Worm (Caenorhabditis elegans) whole organism, L4 larva: Measurements from ENCODE around the gene cnnm-1.

ENCODE experiments used
- F37D6.2 ChIP-seq: sonication (generic microtip); optimal IDR thresholded peaks from 2 replicates; lab custom pipeline; 2016; ENCODE audit warnings: mild to moderate bottlenecking, missing genetic modification characterization, missing compliant biosample characterization
- T26A8.4 ChIP-seq: fragments of 200-800 bp; sonication (Bioruptor generic); IDR thresholded peaks from 2 replicates; pipeline ENCODE4 v1.3.6; 2022; ENCODE audit warnings: missing genetic modification characterization, missing compliant biosample characterization
- Y105C5A.15 ChIP-seq: fragments of 200-800 bp; sonication (Bioruptor generic); IDR thresholded peaks from 2 replicates; pipeline ENCODE4 v1.3.6; 2022; ENCODE audit warnings: missing genetic modification characterization, missing compliant biosample characterization
- Y48G9A.11 ChIP-seq: fragments of 200-800 bp; sonication (Bioruptor generic); IDR thresholded peaks from 2 replicates; pipeline ENCODE4 v1.3.6; 2022; ENCODE audit warnings: missing genetic modification reagents, missing genetic modification characterization, missing compliant biosample characterization
- Y5F2A.4 ChIP-seq: fragments of 200-800 bp; sonication (Bioruptor generic); optimal IDR thresholded peaks from 2 replicates; lab custom pipeline; 2018; ENCODE audit warnings: mild to moderate bottlenecking, missing genetic modification characterization, missing compliant biosample characterization
- Y75B8A.6 ChIP-seq: fragments of 200-800 bp; sonication (Bioruptor generic); IDR thresholded peaks from 2 replicates; pipeline ENCODE4 v1.3.6; 2022; ENCODE audit warnings: missing genetic modification reagents, missing genetic modification characterization, missing compliant biosample characterization
- ZK546.5 ChIP-seq, 2 experiments: sonication (generic microtip); optimal IDR thresholded peaks; 2 replicates each; lab custom pipeline; 2017; ENCODE audit warnings: missing biosample characterization in 2 of 2, missing genetic modification characterization in 2 of 2
- aha-1 ChIP-seq: fragments of 150-350 bp; peaks from one replicate; lab custom pipeline; 2014; ENCODE audit warnings: missing biosample characterization, missing genetic modification characterization
- attf-4 ChIP-seq: sonication (generic microtip); optimal IDR thresholded peaks from 3 replicates; lab custom pipeline; 2017; ENCODE audit warnings: missing biosample characterization, missing genetic modification characterization
- ceh-20 ChIP-seq: fragments of 200-800 bp; sonication (Bioruptor generic); IDR thresholded peaks from 2 replicates; pipeline ENCODE4 v1.3.6; 2022; ENCODE audit warnings: missing genetic modification reagents, missing genetic modification characterization, missing compliant biosample characterization
- ceh-28 ChIP-seq: fragments of 150-350 bp; optimal IDR thresholded peaks from 2 replicates; lab custom pipeline; 2014; ENCODE audit warnings: missing biosample characterization, missing genetic modification reagents, missing genetic modification characterization
- ceh-44 ChIP-seq: fragments of 200-800 bp; sonication (Bioruptor generic); IDR thresholded peaks from 2 replicates; pipeline ENCODE4 v1.3.6; 2022; ENCODE audit warnings: missing genetic modification reagents, missing genetic modification characterization, missing compliant biosample characterization
- ceh-62 ChIP-seq: sonication (generic microtip); optimal IDR thresholded peaks from 2 replicates; lab custom pipeline; 2017; ENCODE audit warnings: missing biosample characterization, missing genetic modification characterization
- ceh-82 ChIP-seq: sonication (generic microtip); optimal IDR thresholded peaks from 2 replicates; lab custom pipeline; 2017; ENCODE audit warnings: missing biosample characterization, missing genetic modification characterization
- daf-8 ChIP-seq: fragments of 200-800 bp; sonication (Bioruptor generic); IDR thresholded peaks from 2 replicates; pipeline ENCODE4 v1.3.6; 2022; ENCODE audit warnings: missing genetic modification characterization, missing compliant biosample characterization
- dmd-6 ChIP-seq: fragments of 200-800 bp; sonication (Bioruptor generic); IDR thresholded peaks from 2 replicates; pipeline ENCODE4 v1.3.6; 2022; ENCODE audit warnings: missing genetic modification reagents, missing genetic modification characterization, missing compliant biosample characterization
- dmd-8 ChIP-seq: fragments of 200-800 bp; sonication (Bioruptor generic); IDR thresholded peaks from 2 replicates; pipeline ENCODE4 v1.3.6; 2022; ENCODE audit warnings: missing genetic modification characterization, missing compliant biosample characterization
- dmd-9 ChIP-seq: fragments of 200-800 bp; sonication (Bioruptor generic); IDR thresholded peaks from 2 replicates; pipeline ENCODE4 v1.3.6; 2022; ENCODE audit warnings: missing genetic modification reagents, missing genetic modification characterization, missing compliant biosample characterization
- dve-1 ChIP-seq: sonication (generic microtip); optimal IDR thresholded peaks from 2 replicates; lab custom pipeline; 2017; ENCODE audit warnings: antibody characterized with exemption, mild to moderate bottlenecking, missing genetic modification characterization, missing compliant biosample characterization; ENCODE audit not compliant: insufficient read depth
- fos-1 ChIP-seq: fragments of 150-350 bp; optimal IDR thresholded peaks from 2 replicates; lab custom pipeline; 2014; ENCODE audit warnings: missing biosample characterization, missing genetic modification characterization
- hif-1 ChIP-seq, 2 experiments: sonication (generic microtip); optimal IDR thresholded peaks; 2 replicates each; lab custom pipeline; 2016 to 2017; ENCODE audit warnings: missing compliant biosample characterization in 2 of 2, missing genetic modification characterization in 2 of 2, missing genetic modification reagents in 2 of 2, missing genotype in 2 of 2, mild to moderate bottlenecking in 1 of 2
- hlh-11 ChIP-seq: fragments of 200-800 bp; sonication (Bioruptor generic); optimal IDR thresholded peaks from 2 replicates; lab custom pipeline; 2018; ENCODE audit warnings: mild to moderate bottlenecking, missing genetic modification characterization, missing compliant biosample characterization
- lin-1 ChIP-seq: fragments of 200-800 bp; sonication (Bioruptor generic); IDR thresholded peaks from 2 replicates; pipeline ENCODE4 v1.3.6; 2022; ENCODE audit warnings: missing genetic modification reagents, missing genetic modification characterization, missing compliant biosample characterization
- lin-38 ChIP-seq: fragments of 200-800 bp; sonication (Bioruptor generic); IDR thresholded peaks from 2 replicates; pipeline ENCODE4 v1.3.6; 2022; ENCODE audit warnings: missing genetic modification reagents, missing genetic modification characterization, missing compliant biosample characterization
- lin-39 ChIP-seq: fragments of 150-350 bp; optimal IDR thresholded peaks from 2 replicates; lab custom pipeline; 2014; ENCODE audit warnings: missing biosample characterization, missing genetic modification reagents, missing genetic modification characterization
- lsy-2 ChIP-seq, 2 experiments: fragments of 150-350 bp in 1 of 2; sonication (generic microtip) in 1 of 2; optimal IDR thresholded peaks; 2 replicates each; lab custom pipeline; 2014 to 2017; ENCODE audit warnings: missing biosample characterization in 2 of 2, missing genetic modification characterization in 2 of 2
- madf-5 ChIP-seq, 2 experiments: fragments of 200-800 bp; sonication (Bioruptor generic); IDR thresholded peaks; 2 replicates each; pipeline ENCODE4 v1.3.6; 2022; ENCODE audit warnings: missing compliant biosample characterization in 2 of 2, missing genetic modification characterization in 2 of 2
- madf-9 ChIP-seq: fragments of 200-800 bp; sonication (Bioruptor generic); conservative IDR thresholded peaks from 2 replicates; pipeline ENCODE4 v1.3.6; 2022; ENCODE audit warnings: missing genetic modification reagents, missing genetic modification characterization, missing compliant biosample characterization
- mdl-1 ChIP-seq, 2 experiments: fragments of 150-350 bp in 1 of 2; sonication (generic microtip) in 1 of 2; optimal IDR thresholded peaks; 2 replicates each; lab custom pipeline; 2014 to 2017; ENCODE audit warnings: missing biosample characterization in 2 of 2, missing genetic modification characterization in 2 of 2
- mdt-29 ChIP-seq: fragments of 200-800 bp; sonication (Bioruptor generic); IDR thresholded peaks from 2 replicates; pipeline ENCODE4 v1.3.6; 2022; ENCODE audit warnings: missing genetic modification reagents, missing genetic modification characterization, missing compliant biosample characterization
- mep-1 ChIP-seq: fragments of 150-350 bp; sonication (generic microtip); optimal IDR thresholded peaks from 3 replicates; lab custom pipeline; 2014; ENCODE audit warnings: missing biosample characterization, missing genetic modification characterization
- mes-2 ChIP-seq: sonication (generic microtip); optimal IDR thresholded peaks from 2 replicates; lab custom pipeline; 2016; ENCODE audit warnings: missing genotype, mild to moderate bottlenecking, missing genetic modification characterization, missing compliant biosample characterization; ENCODE audit not compliant: poor library complexity, severe bottlenecking
- mxl-2 ChIP-seq: fragments of 200-800 bp; sonication (Bioruptor generic); conservative IDR thresholded peaks from 2 replicates; pipeline ENCODE4 v1.3.6; 2022; ENCODE audit warnings: missing genetic modification reagents, missing genetic modification characterization, missing compliant biosample characterization
- nhr-10 ChIP-seq: fragments of 150-350 bp; optimal IDR thresholded peaks from 2 replicates; lab custom pipeline; 2014; ENCODE audit warnings: missing biosample characterization, missing genetic modification characterization
- nhr-102 ChIP-seq: sonication (generic microtip); optimal IDR thresholded peaks from 2 replicates; lab custom pipeline; 2016; ENCODE audit warnings: mild to moderate bottlenecking, missing genetic modification characterization, moderate library complexity, missing compliant biosample characterization
- nhr-11 ChIP-seq: fragments of 150-350 bp; optimal IDR thresholded peaks from 2 replicates; lab custom pipeline; 2014; ENCODE audit warnings: missing biosample characterization, missing genetic modification characterization
- nhr-237 ChIP-seq: sonication (generic microtip); optimal IDR thresholded peaks from 2 replicates; lab custom pipeline; 2017; ENCODE audit warnings: missing biosample characterization, missing genetic modification characterization
- nhr-28 ChIP-seq: fragments of 150-350 bp; optimal IDR thresholded peaks from 2 replicates; lab custom pipeline; 2014; ENCODE audit warnings: missing biosample characterization, missing genetic modification characterization
- nhr-48 ChIP-seq: sonication (generic microtip); optimal IDR thresholded peaks from 2 replicates; lab custom pipeline; 2016; ENCODE audit warnings: mild to moderate bottlenecking, missing genetic modification characterization, missing compliant biosample characterization
- nhr-77 ChIP-seq: fragments of 150-350 bp; optimal IDR thresholded peaks from 2 replicates; lab custom pipeline; 2014; ENCODE audit warnings: missing biosample characterization, missing genetic modification characterization
- php-3 ChIP-seq: fragments of 200-800 bp; sonication (Bioruptor generic); IDR thresholded peaks from 2 replicates; pipeline ENCODE4 v1.3.6; 2022; ENCODE audit warnings: missing genetic modification reagents, missing genetic modification characterization, missing compliant biosample characterization
- pqm-1 ChIP-seq: sonication (generic microtip); optimal IDR thresholded peaks from 2 replicates; lab custom pipeline; 2017; ENCODE audit warnings: missing biosample characterization, missing genetic modification characterization
- saeg-2 ChIP-seq: fragments of 200-800 bp; sonication (Bioruptor generic); IDR thresholded peaks from 2 replicates; pipeline ENCODE4 v1.3.6; 2022; ENCODE audit warnings: missing genetic modification reagents, missing genetic modification characterization, missing compliant biosample characterization
- set-16 ChIP-seq: fragments of 200-800 bp; sonication (Bioruptor generic); IDR thresholded peaks from 2 replicates; pipeline ENCODE4 v1.3.6; 2022; ENCODE audit warnings: missing genetic modification reagents, missing genetic modification characterization, missing compliant biosample characterization
- snpc-1.2 ChIP-seq: fragments of 200-800 bp; sonication (Bioruptor generic); IDR thresholded peaks from 2 replicates; pipeline ENCODE4 v1.3.6; 2022; ENCODE audit warnings: missing genetic modification reagents, missing genetic modification characterization, missing compliant biosample characterization
- snpc-4 ChIP-seq: fragments of 150-350 bp; optimal IDR thresholded peaks from 2 replicates; lab custom pipeline; 2014; ENCODE audit warnings: missing biosample characterization, missing genetic modification characterization
- spr-1 ChIP-seq: sonication (generic microtip); optimal IDR thresholded peaks from 2 replicates; lab custom pipeline; 2016; ENCODE audit warnings: mild to moderate bottlenecking, missing genetic modification characterization, missing compliant biosample characterization
- spr-3 ChIP-seq: fragments of 200-800 bp; sonication (Bioruptor generic); optimal IDR thresholded peaks from 2 replicates; lab custom pipeline; 2018; ENCODE audit warnings: mild to moderate bottlenecking, missing genetic modification characterization, missing compliant biosample characterization
- vab-7 ChIP-seq: fragments of 200-800 bp; sonication (Bioruptor generic); IDR thresholded peaks from 2 replicates; pipeline ENCODE4 v1.3.6; 2022; ENCODE audit warnings: missing genetic modification reagents, missing genetic modification characterization, missing compliant biosample characterization
- zag-1 ChIP-seq: fragments of 150-350 bp; optimal IDR thresholded peaks from 2 replicates; lab custom pipeline; 2014; ENCODE audit warnings: missing biosample characterization, missing genetic modification characterization
- zfp-2 ChIP-seq: sonication (generic microtip); optimal IDR thresholded peaks from 2 replicates; lab custom pipeline; 2016; ENCODE audit warnings: mild to moderate bottlenecking, missing genetic modification characterization, missing compliant biosample characterization
- zip-11 ChIP-seq: fragments of 200-800 bp; sonication (Bioruptor generic); IDR thresholded peaks from 2 replicates; pipeline ENCODE4 v1.3.6; 2022; ENCODE audit warnings: missing genetic modification characterization, missing compliant biosample characterization
- ztf-7 ChIP-seq: fragments of 150-350 bp; optimal IDR thresholded peaks from 2 replicates; lab custom pipeline; 2014; ENCODE audit warnings: missing biosample characterization, missing genetic modification characterization

Gene cnnm-1

ce11 chrIV:17245200-17245599 lies 38.6 kb upstream of the cnnm-1 start, which contains the start of gene ZK550.2 (continued):
- no peak for TF ChIP-seq attf-4
- TF ChIP-seq T26A8.4 (GFP tag; lab: Robert Waterston, UW), result no peak
- no peak for TF ChIP-seq dmd-8 (GFP tag; lab: Robert Waterston, UW)
- no peak for TF ChIP-seq Y75B8A.6 (GFP tag; lab: Robert Waterston, UW)
- TF ChIP-seq ceh-20, result no peak
- TF ChIP-seq pqm-1 (tag; lab: Kevin White, UChicago), result peak; percentile 100
- TF ChIP-seq ceh-28 (tag; lab: Kevin White, UChicago), result no peak
- TF ChIP-seq mxl-2 (GFP tag; lab: Robert Waterston, UW), result no peak
- TF ChIP-seq zag-1 (tag; lab: Kevin White, UChicago), result no peak
- TF ChIP-seq snpc-1.2 (GFP tag; lab: Robert Waterston, UW), result no peak
- no peak for TF ChIP-seq nhr-10 (tag; lab: Kevin White, UChicago)
- peak; percentile 96 for TF ChIP-seq lin-1
- no peak for TF ChIP-seq Y105C5A.15 (GFP tag; lab: Robert Waterston, UW)
- no peak for TF ChIP-seq hif-1 (tag; optimal IDR thresholded peaks at IDR 0.05; lab: Kevin White, UChicago)
- no peak for TF ChIP-seq snpc-4 (tag; lab: Kevin White, UChicago)
- no peak for TF ChIP-seq Y48G9A.11
- TF ChIP-seq daf-8 (GFP tag; lab: Robert Waterston, UW), result no peak
- no peak for TF ChIP-seq ZK546.5 (tag; optimal IDR thresholded peaks at IDR 0.05; lab: Kevin White, UChicago)
- no peak for TF ChIP-seq nhr-102 (tag; lab: Kevin White, UChicago)
- no peak for TF ChIP-seq lin-39 (tag; lab: Kevin White, UChicago)
- TF ChIP-seq nhr-77, result peak; percentile 92
- peak; percentile 95 for TF ChIP-seq hlh-11 (tag; lab: Kevin White, UChicago)
- no peak for TF ChIP-seq madf-5 (GFP tag; IDR thresholded peaks at IDR 0.05; lab: Robert Waterston, UW)
- peak; percentile 96 for TF ChIP-seq nhr-48 (tag; lab: Kevin White, UChicago)
- no peak for TF ChIP-seq ceh-62
- TF ChIP-seq fos-1 (tag; lab: Kevin White, UChicago), result peak; percentile 68
- 0 out of 2 replicates have a peak, but pooled peaks have one; percentile 10 for TF ChIP-seq mdt-29 (GFP tag; lab: Robert Waterston, UW)
- no peak; the same call in 1 of the 2 replicates for TF ChIP-seq lin-38 (GFP tag; lab: Robert Waterston, UW)
- no peak for TF ChIP-seq spr-1
- 0 out of 2 replicates have a peak, but pooled peaks have one; percentile 35 for TF ChIP-seq saeg-2 (GFP tag; lab: Robert Waterston, UW)
- no peak for TF ChIP-seq aha-1 (tag; lab: Kevin White, UChicago)
- no peak for TF ChIP-seq dmd-9 (GFP tag; lab: Robert Waterston, UW)
- TF ChIP-seq mes-2 (tag; lab: Kevin White, UChicago), result no peak
- TF ChIP-seq madf-9 (GFP tag; lab: Robert Waterston, UW), result no peak
- TF ChIP-seq nhr-11 (tag; lab: Kevin White, UChicago), result no peak
- no peak for TF ChIP-seq ceh-44
- TF ChIP-seq vab-7 (GFP tag; lab: Robert Waterston, UW), result no peak
- TF ChIP-seq zfp-2 (tag; lab: Kevin White, UChicago), result no peak
- peak in 1 of 2 experiments; percentile 33 for TF ChIP-seq mdl-1 (tag; optimal IDR thresholded peaks at IDR 0.05; lab: Kevin White, UChicago)
- TF ChIP-seq dmd-6 (GFP tag; lab: Robert Waterston, UW), result peak; percentile 98
- no peak for TF ChIP-seq Y5F2A.4
- peak; percentile 90 for TF ChIP-seq dve-1 (tag; lab: Kevin White, UChicago)
- no peak for TF ChIP-seq set-16 (GFP tag; lab: Robert Waterston, UW)
- peak; percentile 46 for TF ChIP-seq mep-1
- TF ChIP-seq ztf-7 (tag; lab: Kevin White, UChicago), result no peak
- TF ChIP-seq F37D6.2 (tag; lab: Kevin White, UChicago), result no peak
- TF ChIP-seq spr-3 (GFP tag; lab: Kevin White, UChicago), result no peak
- TF ChIP-seq php-3, result no peak; the same call in none of the 2 replicates
- no peak for TF ChIP-seq nhr-237 (tag; lab: Kevin White, UChicago)
- no peak for TF ChIP-seq lsy-2 (tag; optimal IDR thresholded peaks at IDR 0.05; lab: Kevin White, UChicago)
- peak; percentile 89 for TF ChIP-seq nhr-28 (tag; lab: Kevin White, UChicago)
- no peak for TF ChIP-seq ceh-82 (tag; lab: Kevin White, UChicago)
- no peak for TF ChIP-seq zip-11 (GFP tag; lab: Robert Waterston, UW)
